Fruit fly (Drosophila melanogaster): Measurements from ENCODE around the gene Rtel1.

Gene Rtel1

DNA sequence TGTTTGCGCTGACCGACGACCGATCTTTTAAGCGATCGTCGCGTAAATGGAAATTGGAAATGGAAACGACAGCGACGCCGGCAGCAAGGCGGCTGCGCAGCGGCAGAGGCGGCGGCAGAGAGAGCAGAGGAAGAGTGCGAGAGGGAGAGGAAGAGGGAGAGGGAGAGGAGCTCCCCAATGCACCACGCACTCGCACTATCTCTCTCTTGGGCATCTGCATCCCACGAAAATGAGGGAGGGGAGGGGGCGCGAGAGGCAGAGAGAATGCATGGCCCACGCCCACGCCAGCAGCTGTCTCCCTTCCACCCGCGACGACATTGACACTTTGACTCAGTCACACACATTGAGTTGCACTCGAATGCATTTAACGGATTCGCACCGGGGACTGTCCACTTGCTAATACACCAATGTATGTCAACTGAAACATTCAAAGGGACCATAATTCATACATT lies 23.2 kb downstream of the Rtel1 start, which contains the start of gene CG3097 (continued):
- TF ChIP-seq HmgD (GFP tag; optimal IDR thresholded peaks at IDR 0.05): peak; percentile 6
- no peak for TF ChIP-seq CG9932 (GFP tag; IDR thresholded peaks at IDR 0.05)
- TF ChIP-seq Mes4 (GFP tag; optimal IDR thresholded peaks at IDR 0.05): no peak
- TF ChIP-seq Bteb2 (GFP tag; optimal IDR thresholded peaks at IDR 0.05): no peak
- TF ChIP-seq ken (GFP tag; IDR thresholded peaks at IDR 0.05): 0 out of 3 replicates have a peak, but pooled peaks have one; percentile 28
- peak; percentile 81 for TF ChIP-seq yki (optimal IDR thresholded peaks at IDR 0.05)
- TF ChIP-seq Trl (optimal IDR thresholded peaks at IDR 0.05): peak; percentile 11 to 91
- TF ChIP-seq Trl (GFP tag; optimal IDR thresholded peaks at IDR 0.05): no peak
- TF ChIP-seq Nf-YB (GFP tag; optimal IDR thresholded peaks at IDR 0.05): peak; percentile 58
- TF ChIP-seq kni (GFP tag; optimal IDR thresholded peaks at IDR 0.05): peak; percentile 74
- TF ChIP-seq HLHmδ (GFP tag; optimal IDR thresholded peaks at IDR 0.05): peak; percentile 52
- peak; percentile 20; the same call in 1 of the 3 replicates for TF ChIP-seq CG6791 (GFP tag; IDR thresholded peaks at IDR 0.05; ENCODE audit: partially characterized antibody)
- peak; percentile 46; the same call in 1 of the 2 replicates for TF ChIP-seq sna (GFP tag; IDR thresholded peaks at IDR 0.05; ENCODE audit: partially characterized antibody)
- peak in 1 of 2 experiments; percentile 40 for TF ChIP-seq Hr78 (GFP tag; optimal IDR thresholded peaks at IDR 0.05)
- no peak for TF ChIP-seq Usf (GFP tag; optimal IDR thresholded peaks at IDR 0.05)
- TF ChIP-seq CG8478 (optimal IDR thresholded peaks at IDR 0.05): peak; percentile 80
- TF ChIP-seq chn (GFP tag; optimal IDR thresholded peaks at IDR 0.05): peak; percentile 39
- 0 out of 3 replicates have a peak, but pooled peaks have one; percentile 39 for TF ChIP-seq CG2199 (GFP tag; IDR thresholded peaks at IDR 0.05)
- peak; percentile 99 for TF ChIP-seq sr (GFP tag; IDR thresholded peaks at IDR 0.05)
- peak; percentile 99 for TF ChIP-seq z (GFP tag; IDR thresholded peaks at IDR 0.05)
- peak; percentile 100 for TF ChIP-seq crol (GFP tag; IDR thresholded peaks at IDR 0.05)
- TF ChIP-seq Hand (GFP tag; optimal IDR thresholded peaks at IDR 0.05): no peak
- TF ChIP-seq CG30020 (tag; optimal IDR thresholded peaks at IDR 0.05): no peak
- TF ChIP-seq MTF-1 (GFP tag; optimal IDR thresholded peaks at IDR 0.05; ENCODE audit: borderline replicate concordance): no peak
- TF ChIP-seq CG1832 (GFP tag; optimal IDR thresholded peaks at IDR 0.05): peak; percentile 94
- no peak for TF ChIP-seq CG7271 (tag; optimal IDR thresholded peaks at IDR 0.05)
- TF ChIP-seq ci (GFP tag; IDR thresholded peaks at IDR 0.05): peak; percentile 55; the same call in 2 of the 3 replicates
- no peak for TF ChIP-seq Eip74EF (GFP tag; optimal IDR thresholded peaks at IDR 0.05)
- TF ChIP-seq CG8089 (GFP tag; optimal IDR thresholded peaks at IDR 0.05): no peak
- TF ChIP-seq amos (GFP tag; IDR thresholded peaks at IDR 0.05; ENCODE audit: partially characterized antibody): peak; percentile 13; the same call in 1 of the 2 replicates
- 0 out of 3 replicates have a peak, but pooled peaks have one; percentile 6 for TF ChIP-seq otp (GFP tag; IDR thresholded peaks at IDR 0.05)
- TF ChIP-seq CG3065 (GFP tag; optimal IDR thresholded peaks at IDR 0.05): peak; percentile 86

DNA sequence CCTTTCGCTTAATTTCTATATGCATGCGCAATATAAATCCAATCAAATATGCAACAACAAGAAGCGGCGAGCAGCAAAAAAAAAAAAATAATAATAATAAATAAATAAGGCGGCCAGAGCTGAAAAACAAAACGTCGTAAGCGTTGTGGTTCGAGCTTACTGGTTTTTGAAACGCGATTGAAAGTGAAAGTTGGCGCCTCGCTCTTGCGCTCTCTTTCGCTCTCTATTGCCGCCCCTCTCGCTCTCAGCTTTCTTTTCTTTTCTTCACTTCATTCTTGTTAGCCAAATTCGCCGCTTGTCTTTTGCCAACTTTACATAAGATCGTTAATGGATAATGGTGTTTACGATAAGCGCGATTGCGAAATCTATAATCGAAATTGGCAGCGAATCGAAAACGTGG lies 24.9 kb downstream of the Rtel1 start:
- TF ChIP-seq Abd-B (GFP tag; optimal IDR thresholded peaks at IDR 0.05): no peak
- TF ChIP-seq Trl (optimal IDR thresholded peaks at IDR 0.05): peak in 1 of 2 experiments; percentile 48
- TF ChIP-seq Trl (GFP tag; optimal IDR thresholded peaks at IDR 0.05): no peak
- peak; percentile 38 for TF ChIP-seq CG10431 (GFP tag; optimal IDR thresholded peaks at IDR 0.05)
- peak; percentile 98 for TF ChIP-seq Blimp-1 (GFP tag; optimal IDR thresholded peaks at IDR 0.05)
- TF ChIP-seq ftz-f1 (GFP tag; optimal IDR thresholded peaks at IDR 0.05): no peak

DNA sequence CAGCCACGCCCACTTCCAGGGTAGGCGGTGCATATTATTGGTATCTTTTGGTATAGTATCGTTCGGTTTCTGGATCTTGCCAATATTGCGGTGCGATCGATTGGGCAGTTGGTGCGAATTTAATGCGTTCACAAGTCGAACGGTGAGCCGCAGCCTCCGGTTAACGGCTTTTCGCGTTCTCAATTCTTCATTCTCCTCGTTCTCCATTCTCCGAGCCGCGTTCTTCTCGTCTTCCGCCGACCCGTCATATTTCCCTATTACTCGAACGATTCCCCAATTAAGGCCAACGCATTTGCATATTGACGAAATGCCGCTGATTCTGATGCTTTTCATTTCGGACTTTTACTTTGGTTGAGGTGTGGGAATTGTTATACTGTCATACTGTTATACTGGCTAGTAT lies 29.0 kb downstream of the Rtel1 start, which contains the start of gene CG42264:
CG42264 (minus strand) TSS at position 101 of the 400 bp plus-strand sequence.
- TF ChIP-seq vvl (GFP tag; IDR thresholded peaks at IDR 0.05) (peak; percentile 22; the same call in 1 of the 2 replicates), CG2202 (tag; optimal IDR thresholded peaks at IDR 0.05) (no peak), CG8281 (tag; optimal IDR thresholded peaks at IDR 0.05) (peak; percentile 40), D19A (tag; optimal IDR thresholded peaks at IDR 0.05) (no peak), crp (GFP tag; optimal IDR thresholded peaks at IDR 0.05) (no peak)

All from whole organism, embryonic.